Worm (Caenorhabditis elegans) whole organism, midembryonic: ENCODE results near the gene ceh-57.

ENCODE experiments used
- flt-1 ChIP-seq: fragments of 200-800 bp; sonication (Bioruptor generic); IDR thresholded peaks from 2 replicates; pipeline ENCODE4 v1.3.6; 2022; ENCODE audit warnings: missing genetic modification characterization, missing compliant biosample characterization
- ref-1 ChIP-seq: fragments of 200-800 bp; sonication (Bioruptor generic); conservative IDR thresholded peaks from 2 replicates; pipeline ENCODE4 v1.3.6; 2022; ENCODE audit warnings: missing genetic modification reagents, missing genetic modification characterization, missing compliant biosample characterization

- no peak for TF ChIP-seq flt-1 (GFP tag; lab: Robert Waterston, UW)
- TF ChIP-seq ref-1 (GFP tag; lab: Robert Waterston, UW): no peak
Measured at ce11 chrII:10382247-10382646, 15.2 kb upstream of the ceh-57 start.
